Fruit fly (Drosophila melanogaster): ENCODE measurements around the gene Nnp-1.
A peak's percentile ranks its signal among the peaks of the same experiment; 100 is the strongest.

Gene Nnp-1

dm6 chr2L:13382351-13383029 is 16.5 kb upstream of the Nnp-1 start, which contains the start of gene loqs:
Gene loqs, plus strand, starts transcription at chr2L:13382652.
- TF ChIP-seq psq (GFP tag; optimal IDR thresholded peaks at IDR 0.05) = no peak
- TF ChIP-seq usp (GFP tag; optimal IDR thresholded peaks at IDR 0.05) = no peak
- no peak for TF ChIP-seq Rel (GFP tag; optimal IDR thresholded peaks at IDR 0.05)
- TF ChIP-seq Rel (tag; optimal IDR thresholded peaks at IDR 0.05) = peak; percentile 20
- no peak for TF ChIP-seq N (GFP tag; optimal IDR thresholded peaks at IDR 0.05)
- no peak for TF ChIP-seq CG32264 (GFP tag; optimal IDR thresholded peaks at IDR 0.05)
- peak in 1 of 2 experiments; percentile 28 for TF ChIP-seq foxo (GFP tag; optimal IDR thresholded peaks at IDR 0.05)
- TF ChIP-seq CG9705 (GFP tag; optimal IDR thresholded peaks at IDR 0.05) = no peak
- peak; percentile 34 for TF ChIP-seq woc (GFP tag; optimal IDR thresholded peaks at IDR 0.05)
- TF ChIP-seq Dif (GFP tag; optimal IDR thresholded peaks at IDR 0.05; ENCODE audit: partially characterized antibody) = no peak

- TF ChIP-seq CG9705 (GFP tag; optimal IDR thresholded peaks at IDR 0.05) (peak; percentile 66), jim (GFP tag; optimal IDR thresholded peaks at IDR 0.05) (no peak), tai (GFP tag; optimal IDR thresholded peaks at IDR 0.05) (no peak), brk (GFP tag; optimal IDR thresholded peaks at IDR 0.05) (no peak), dl (GFP tag; optimal IDR thresholded peaks at IDR 0.05; ENCODE audit: insufficient read depth in 1 of 2, partially characterized antibody in 2 of 2) (no peak), Vsx2 (GFP tag; optimal IDR thresholded peaks at IDR 0.05; ENCODE audit: partially characterized antibody) (no peak), h (GFP tag; optimal IDR thresholded peaks at IDR 0.05) (no peak), Hnf4 (GFP tag; optimal IDR thresholded peaks at IDR 0.05) (no peak), dmrt93B (GFP tag; optimal IDR thresholded peaks at IDR 0.05) (no peak), Hr78 (GFP tag; optimal IDR thresholded peaks at IDR 0.05) (no peak), dsf (GFP tag; optimal IDR thresholded peaks at IDR 0.05; ENCODE audit: borderline replicate concordance) (no peak), ey (GFP tag; optimal IDR thresholded peaks at IDR 0.05) (peak; percentile 35), foxo (GFP tag; optimal IDR thresholded peaks at IDR 0.05) (peak in 1 of 2 experiments; percentile 80), Rel (GFP tag; optimal IDR thresholded peaks at IDR 0.05) (no peak), Rel (tag; optimal IDR thresholded peaks at IDR 0.05) (peak; percentile 25), fru (GFP tag; optimal IDR thresholded peaks at IDR 0.05) (no peak), HLH106 (tag; optimal IDR thresholded peaks at IDR 0.05) (peak; percentile 86), Mio (GFP tag; optimal IDR thresholded peaks at IDR 0.05) (no peak), sv (GFP tag; optimal IDR thresholded peaks at IDR 0.05) (peak; percentile 53), Hr83 (GFP tag; optimal IDR thresholded peaks at IDR 0.05; ENCODE audit: poor library complexity, severe bottlenecking) (no peak), CG32264 (GFP tag; optimal IDR thresholded peaks at IDR 0.05) (no peak), lola (GFP tag; optimal IDR thresholded peaks at IDR 0.05) (no peak), usp (GFP tag; optimal IDR thresholded peaks at IDR 0.05) (no peak), Myc (optimal IDR thresholded peaks at IDR 0.05) (peak; percentile 97), N (GFP tag; optimal IDR thresholded peaks at IDR 0.05) (no peak), pan (optimal IDR thresholded peaks at IDR 0.05) (no peak), Sp1 (GFP tag; optimal IDR thresholded peaks at IDR 0.05) (peak; percentile 77), Abd-B (GFP tag; optimal IDR thresholded peaks at IDR 0.05) (no peak), br (GFP tag; optimal IDR thresholded peaks at IDR 0.05) (no peak), sage (GFP tag; optimal IDR thresholded peaks at IDR 0.05) (no peak), rgr (GFP tag; optimal IDR thresholded peaks at IDR 0.05) (no peak), Dif (GFP tag; optimal IDR thresholded peaks at IDR 0.05; ENCODE audit: partially characterized antibody) (no peak), Dfd (GFP tag; optimal IDR thresholded peaks at IDR 0.05) (no peak), woc (GFP tag; optimal IDR thresholded peaks at IDR 0.05) (peak; percentile 83), GATAd (GFP tag; optimal IDR thresholded peaks at IDR 0.05) (peak; percentile 12), Jra (GFP tag; optimal IDR thresholded peaks at IDR 0.05) (no peak), psq (GFP tag; optimal IDR thresholded peaks at IDR 0.05) (peak; percentile 61), OdsH (GFP tag; optimal IDR thresholded peaks at IDR 0.05) (peak; percentile 63), CrebA (GFP tag; optimal IDR thresholded peaks at IDR 0.05; ENCODE audit: borderline replicate concordance) (no peak)
These were observed 12.5 kb upstream of the Nnp-1 start, which contains the start of the genes CG9302 and beta'COP for dm6 chr2L:13378488-13378964. Gene CG9302, minus strand, starts transcription at chr2L:13378538. Gene beta'COP, plus strand, starts transcription at chr2L:13378902.

Data from whole organism, wandering third instar larva.